Fruit fly (Drosophila melanogaster): Measurements from ENCODE around the gene CG15020.

Gene CG15020

dm6 chr3L:4406653-4407257 is 14.7 kb upstream of the CG15020 start, which contains the start of gene TP53INP (continued):
- TF ChIP-seq CG13287 (GFP tag; IDR thresholded peaks at IDR 0.05; ENCODE audit: partially characterized antibody) (peak; percentile 28; the same call in 1 of the 2 replicates), Sox102F (GFP tag; optimal IDR thresholded peaks at IDR 0.05) (peak; percentile 92), CG12104 (GFP tag; optimal IDR thresholded peaks at IDR 0.05) (peak; percentile 88), so (GFP tag; IDR thresholded peaks at IDR 0.05) (peak; percentile 72; the same call in 1 of the 3 replicates), CG9727 (GFP tag; optimal IDR thresholded peaks at IDR 0.05) (peak; percentile 94), gt (GFP tag; IDR thresholded peaks at IDR 0.05) (peak; percentile 33; the same call in 1 of the 2 replicates), CG10321 (GFP tag; IDR thresholded peaks at IDR 0.05) (no peak), prd (optimal IDR thresholded peaks at IDR 0.05) (no peak), prd (GFP tag; IDR thresholded peaks at IDR 0.05) (peak; percentile 82), slbo (GFP tag; IDR thresholded peaks at IDR 0.05) (peak; percentile 76), CG12155 (GFP tag; optimal IDR thresholded peaks at IDR 0.05) (peak; percentile 78), Hr39 (optimal IDR thresholded peaks at IDR 0.05) (no peak), ci (GFP tag; IDR thresholded peaks at IDR 0.05) (peak; percentile 52; the same call in 2 of the 3 replicates), run (tag; optimal IDR thresholded peaks at IDR 0.05) (peak; percentile 82)

DNA sequence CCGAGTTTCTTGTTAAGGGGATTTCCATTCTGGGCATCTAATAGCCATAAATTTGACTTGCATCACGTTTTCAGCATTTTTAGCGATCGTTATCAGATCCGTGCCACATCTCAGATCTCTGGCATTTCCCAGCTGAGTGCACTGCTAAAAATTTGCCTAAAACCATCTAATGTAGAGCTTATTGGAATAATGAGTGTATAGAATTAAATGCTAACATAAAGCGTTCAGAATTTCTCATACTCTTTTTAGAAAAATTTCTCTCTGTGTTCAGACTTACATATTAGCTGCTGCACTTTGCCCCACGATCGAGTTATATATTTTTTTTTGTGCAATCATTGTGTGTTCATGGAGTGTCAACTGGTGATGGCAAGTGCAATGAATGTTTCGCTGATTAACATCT is 13.7 kb upstream of the CG15020 start:
- TF ChIP-seq Ets65A (GFP tag) (peak; percentile 70), Ssrp (tag; optimal IDR thresholded peaks at IDR 0.05) (peak; percentile 31), Xbp1 (GFP tag; optimal IDR thresholded peaks at IDR 0.05) (peak; percentile 10), eve (GFP tag; optimal IDR thresholded peaks at IDR 0.05) (peak in 1 of 2 experiments; percentile 5), CG12391 (tag; optimal IDR thresholded peaks at IDR 0.05) (peak; percentile 12), Rx (GFP tag; IDR thresholded peaks at IDR 0.05) (0 out of 2 replicates have a peak, but pooled peaks have one; percentile 9), ase (GFP tag; IDR thresholded peaks at IDR 0.05) (0 out of 3 replicates have a peak, but pooled peaks have one; percentile 9), gem (tag; optimal IDR thresholded peaks at IDR 0.05) (peak; percentile 47), ci (GFP tag; IDR thresholded peaks at IDR 0.05) (0 out of 3 replicates have a peak, but pooled peaks have one; percentile 21), GATAe (GFP tag; conservative IDR thresholded peaks at IDR 0.05) (no peak), sens (GFP tag) (peak; percentile 63), mirr (GFP tag; optimal IDR thresholded peaks at IDR 0.05) (no peak), unpg (GFP tag; optimal IDR thresholded peaks at IDR 0.05) (peak; percentile 27), CrebB (tag; optimal IDR thresholded peaks at IDR 0.05) (no peak), grn (GFP tag; optimal IDR thresholded peaks at IDR 0.05) (peak; percentile 42), Drgx (GFP tag; IDR thresholded peaks at IDR 0.05) (peak; percentile 52), Sox102F (GFP tag; optimal IDR thresholded peaks at IDR 0.05) (peak; percentile 23), bsh (GFP tag; optimal IDR thresholded peaks at IDR 0.05) (peak; percentile 33 to 38), al (GFP tag; IDR thresholded peaks at IDR 0.05) (no peak), chn (GFP tag; optimal IDR thresholded peaks at IDR 0.05) (peak; percentile 37), CG13775 (GFP tag; optimal IDR thresholded peaks at IDR 0.05) (peak; percentile 2), Oli (tag; optimal IDR thresholded peaks at IDR 0.05) (peak; percentile 16), Tbp (GFP tag; optimal IDR thresholded peaks at IDR 0.05) (no peak), Stat92E (GFP tag; optimal IDR thresholded peaks at IDR 0.05) (no peak), Med (GFP tag) (peak; percentile 12), prd (optimal IDR thresholded peaks at IDR 0.05) (no peak), prd (GFP tag; IDR thresholded peaks at IDR 0.05) (peak; percentile 25; the same call in 1 of the 3 replicates), row (GFP tag; IDR thresholded peaks at IDR 0.05) (peak; percentile 34; the same call in 1 of the 3 replicates), CG4424 (GFP tag; optimal IDR thresholded peaks at IDR 0.05) (peak; percentile 6), pum (GFP tag; optimal IDR thresholded peaks at IDR 0.05) (peak; percentile 3), bowl (GFP tag; IDR thresholded peaks at IDR 0.05) (no peak), CG1603 (tag; optimal IDR thresholded peaks at IDR 0.05) (peak; percentile 14), stc (GFP tag; IDR thresholded peaks at IDR 0.05) (peak; percentile 8; the same call in 1 of the 2 replicates), zf30C (GFP tag; optimal IDR thresholded peaks at IDR 0.05) (peak; percentile 26)

Measured in whole organism, embryonic.